Fruit fly (Drosophila melanogaster): Measurements from ENCODE around the gene Antp.

The Antp gene

DNA sequence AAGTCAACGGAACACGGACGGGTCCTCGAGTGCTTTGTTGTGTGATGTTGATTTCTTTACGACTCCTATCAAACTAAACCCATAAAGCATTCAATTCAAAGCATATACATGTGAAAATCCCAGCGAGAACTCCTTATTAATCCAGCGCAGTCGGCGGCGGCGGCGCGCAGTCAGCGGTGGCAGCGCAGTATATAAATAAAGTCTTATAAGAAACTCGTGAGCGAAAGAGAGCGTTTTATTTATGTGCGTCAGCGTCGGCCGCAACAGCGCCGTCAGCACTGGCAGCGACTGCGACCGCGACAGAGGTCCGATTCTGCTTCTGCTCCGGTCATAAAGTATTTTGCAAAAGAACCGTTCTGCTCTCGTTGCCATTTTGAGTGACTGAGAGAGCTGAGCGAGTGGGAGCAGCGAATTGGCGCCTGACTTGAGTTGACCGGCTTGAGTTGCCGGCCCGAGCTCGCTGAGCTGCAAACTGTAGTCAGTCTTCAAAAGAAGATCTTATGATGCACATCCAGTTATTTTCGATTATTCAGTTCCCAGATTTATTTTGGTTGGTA lies at the start of gene Antp:
Antp (minus strand) TSS at position 75 of the 557 bp plus-strand sequence.
- TF ChIP-seq Dll (optimal IDR thresholded peaks at IDR 0.05): peak; percentile 55
- TF ChIP-seq EcR (GFP tag; optimal IDR thresholded peaks at IDR 0.05): no peak
- no peak for TF ChIP-seq psq (optimal IDR thresholded peaks at IDR 0.05)
- no peak for TF ChIP-seq pan (optimal IDR thresholded peaks at IDR 0.05)

DNA sequence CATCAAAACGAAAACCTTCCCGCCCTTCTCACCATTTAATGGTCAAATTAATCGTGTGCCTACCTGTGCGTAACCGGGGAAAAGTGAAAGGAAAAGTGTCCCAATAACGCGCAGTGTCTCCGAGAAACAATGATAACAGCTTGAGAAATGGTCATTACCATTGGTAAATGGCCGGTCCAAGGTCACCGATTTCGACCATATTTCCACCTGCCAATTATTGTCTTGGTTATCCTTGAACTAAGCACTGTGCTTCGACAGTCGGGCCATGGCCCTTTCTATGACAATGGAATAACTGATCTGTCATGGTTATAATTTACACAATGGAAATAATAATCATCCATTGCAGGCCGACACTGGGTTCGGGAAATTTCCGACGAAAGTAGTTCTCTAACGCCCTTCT lies 45.0 kb upstream of the Antp start:
- TF ChIP-seq usp (GFP tag; optimal IDR thresholded peaks at IDR 0.05): no peak
- no peak for TF ChIP-seq CG8478 (optimal IDR thresholded peaks at IDR 0.05)
- TF ChIP-seq pan (optimal IDR thresholded peaks at IDR 0.05): no peak
- TF ChIP-seq psq (optimal IDR thresholded peaks at IDR 0.05): no peak
- TF ChIP-seq Dll (optimal IDR thresholded peaks at IDR 0.05): no peak
- TF ChIP-seq EcR (GFP tag; optimal IDR thresholded peaks at IDR 0.05): no peak

DNA sequence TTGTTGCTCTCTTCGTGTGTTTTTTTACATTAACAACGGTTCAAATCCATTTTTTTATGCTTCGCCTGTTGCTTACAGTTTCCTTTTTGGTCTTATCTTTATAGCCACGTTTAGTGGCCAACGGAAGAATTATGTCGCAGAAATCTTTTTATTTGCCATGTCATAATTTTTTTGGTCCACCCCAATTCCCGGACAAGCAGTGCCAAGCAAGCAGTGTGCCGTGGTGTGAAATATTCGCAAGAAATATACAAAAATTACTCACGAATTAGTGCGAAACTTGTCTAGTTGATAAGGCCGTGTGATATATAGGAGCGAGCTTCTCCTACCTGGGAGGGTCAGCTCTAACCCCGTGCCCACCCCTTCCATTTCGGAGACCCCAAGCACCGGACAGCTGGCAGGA lies 41.9 kb upstream of the Antp start:
- no peak for TF ChIP-seq psq (optimal IDR thresholded peaks at IDR 0.05)
- TF ChIP-seq EcR (GFP tag; optimal IDR thresholded peaks at IDR 0.05): no peak
- no peak for TF ChIP-seq CG8478 (optimal IDR thresholded peaks at IDR 0.05)

DNA sequence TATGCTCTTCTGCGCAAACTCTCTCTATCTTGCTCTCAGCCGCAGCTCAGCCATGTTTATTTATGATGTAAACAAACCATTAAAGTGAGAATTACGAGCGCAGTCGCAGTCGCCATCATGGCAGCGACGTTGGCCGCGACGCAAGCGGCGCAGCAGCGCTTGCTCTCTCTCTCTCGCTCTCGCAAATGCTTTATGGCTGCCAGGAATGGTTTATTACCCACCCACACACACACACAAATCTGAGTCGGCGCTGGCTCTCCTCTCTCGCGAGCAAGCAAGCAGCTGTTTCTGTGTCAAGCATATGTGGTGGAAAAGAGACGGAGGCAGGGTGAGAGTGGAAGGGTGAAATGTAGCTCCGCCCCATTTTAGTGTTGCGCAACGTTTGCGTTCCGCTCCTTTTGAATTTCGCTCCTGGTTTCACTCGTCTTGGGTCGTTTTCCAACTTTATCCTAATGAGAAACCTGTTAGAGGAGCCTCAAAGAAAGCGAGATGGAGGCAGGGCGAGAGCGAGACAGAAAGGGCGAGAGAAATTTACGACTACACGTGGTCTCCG lies 38.3 kb upstream of the Antp start:
- TF ChIP-seq Dll (optimal IDR thresholded peaks at IDR 0.05): peak; percentile 85
- TF ChIP-seq pan (optimal IDR thresholded peaks at IDR 0.05): no peak

DNA sequence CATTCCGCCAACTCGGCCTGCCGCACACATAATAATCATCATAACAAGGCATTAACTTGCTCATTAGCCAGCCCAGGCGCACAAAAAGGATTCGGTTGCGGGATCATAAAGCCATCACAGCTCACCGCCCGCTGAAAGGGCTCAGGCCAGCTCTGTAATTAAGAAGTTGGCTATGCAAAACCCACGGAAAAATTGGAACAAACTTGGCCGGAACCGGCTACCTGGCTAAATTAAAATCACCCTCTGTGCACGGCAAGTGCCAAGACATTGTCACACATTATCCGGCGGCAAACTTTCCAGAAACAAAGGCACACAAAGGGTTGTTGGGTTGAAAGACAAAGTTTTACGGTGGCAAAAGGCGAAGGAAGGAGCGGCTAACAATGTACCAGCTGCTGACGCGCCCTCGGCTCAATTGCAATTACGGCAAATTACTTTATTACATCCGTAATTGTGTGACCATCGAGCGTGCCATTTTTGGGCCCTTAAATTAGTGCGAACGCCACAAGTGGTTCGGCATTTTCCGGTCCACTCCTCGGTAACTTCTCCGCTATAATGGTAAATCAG lies 36.8 kb upstream of the Antp start:
- no peak for TF ChIP-seq Dll (optimal IDR thresholded peaks at IDR 0.05)
- TF ChIP-seq psq (optimal IDR thresholded peaks at IDR 0.05): no peak
- TF ChIP-seq usp (GFP tag; optimal IDR thresholded peaks at IDR 0.05): no peak
- no peak for TF ChIP-seq pan (optimal IDR thresholded peaks at IDR 0.05)
- no peak for TF ChIP-seq EcR (GFP tag; optimal IDR thresholded peaks at IDR 0.05)
- no peak for TF ChIP-seq CG8478 (optimal IDR thresholded peaks at IDR 0.05)

dm6 chr3R:7034440-7034839 lies 35.4 kb upstream of the Antp start:
- TF ChIP-seq Dll (optimal IDR thresholded peaks at IDR 0.05) (no peak), usp (GFP tag; optimal IDR thresholded peaks at IDR 0.05) (no peak), psq (optimal IDR thresholded peaks at IDR 0.05) (no peak), EcR (GFP tag; optimal IDR thresholded peaks at IDR 0.05) (no peak), CG8478 (optimal IDR thresholded peaks at IDR 0.05) (no peak), pan (optimal IDR thresholded peaks at IDR 0.05) (no peak)

- no peak for TF ChIP-seq psq (optimal IDR thresholded peaks at IDR 0.05)
- no peak for TF ChIP-seq pan (optimal IDR thresholded peaks at IDR 0.05)
- no peak for TF ChIP-seq Dll (optimal IDR thresholded peaks at IDR 0.05)
- no peak for TF ChIP-seq EcR (GFP tag; optimal IDR thresholded peaks at IDR 0.05)
- no peak for TF ChIP-seq CG8478 (optimal IDR thresholded peaks at IDR 0.05)
- TF ChIP-seq usp (GFP tag; optimal IDR thresholded peaks at IDR 0.05): no peak
Observed at dm6 chr3R:7033707-7034106, 34.7 kb upstream of the Antp start.

DNA sequence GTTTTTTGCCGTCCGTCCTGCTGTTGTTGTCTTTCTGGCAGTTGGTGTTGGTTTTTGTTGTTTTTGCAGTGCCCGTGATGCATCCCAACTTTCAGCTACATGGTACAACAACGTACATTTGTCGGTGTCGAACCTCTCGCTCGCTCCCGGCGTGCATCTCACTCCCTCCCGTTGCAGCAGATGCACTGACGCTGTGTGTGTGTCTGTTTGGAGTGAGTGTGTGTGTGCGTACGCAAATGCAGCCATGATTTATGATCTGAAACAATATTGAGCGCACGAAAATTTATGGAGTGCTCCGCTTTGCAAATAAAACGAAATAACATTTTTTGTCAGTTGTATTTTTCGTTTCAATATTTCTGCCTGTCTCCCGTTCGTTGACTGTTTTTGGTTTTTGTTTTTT lies 32.5 kb upstream of the Antp start:
- TF ChIP-seq CG8478 (optimal IDR thresholded peaks at IDR 0.05) (no peak), Dll (optimal IDR thresholded peaks at IDR 0.05) (no peak), EcR (GFP tag; optimal IDR thresholded peaks at IDR 0.05) (no peak), usp (GFP tag; optimal IDR thresholded peaks at IDR 0.05) (no peak), pan (optimal IDR thresholded peaks at IDR 0.05) (no peak), psq (optimal IDR thresholded peaks at IDR 0.05) (no peak)

DNA sequence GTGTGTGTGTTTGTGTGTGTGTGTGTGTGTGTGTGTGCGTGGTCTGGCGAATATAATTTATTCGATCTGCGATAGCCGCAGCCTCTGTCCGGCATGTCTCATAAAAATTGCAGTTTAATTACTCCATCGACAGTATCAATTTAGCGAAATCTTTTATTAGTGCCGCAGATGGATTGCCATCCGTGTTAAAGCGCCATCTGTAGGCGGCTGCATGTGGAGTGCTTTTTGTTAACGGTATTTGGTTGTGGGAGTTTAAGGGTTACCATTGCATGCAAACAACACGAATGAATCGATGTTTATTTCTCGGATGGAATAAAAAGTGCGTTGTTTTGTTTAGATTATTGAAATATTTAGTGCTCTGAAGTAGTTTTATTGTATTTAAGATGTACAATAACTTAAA lies 30.4 kb upstream of the Antp start:
- TF ChIP-seq Dll (optimal IDR thresholded peaks at IDR 0.05) (no peak), CG8478 (optimal IDR thresholded peaks at IDR 0.05) (no peak), psq (optimal IDR thresholded peaks at IDR 0.05) (no peak), EcR (GFP tag; optimal IDR thresholded peaks at IDR 0.05) (no peak), pan (optimal IDR thresholded peaks at IDR 0.05) (no peak), usp (GFP tag; optimal IDR thresholded peaks at IDR 0.05) (no peak)

DNA sequence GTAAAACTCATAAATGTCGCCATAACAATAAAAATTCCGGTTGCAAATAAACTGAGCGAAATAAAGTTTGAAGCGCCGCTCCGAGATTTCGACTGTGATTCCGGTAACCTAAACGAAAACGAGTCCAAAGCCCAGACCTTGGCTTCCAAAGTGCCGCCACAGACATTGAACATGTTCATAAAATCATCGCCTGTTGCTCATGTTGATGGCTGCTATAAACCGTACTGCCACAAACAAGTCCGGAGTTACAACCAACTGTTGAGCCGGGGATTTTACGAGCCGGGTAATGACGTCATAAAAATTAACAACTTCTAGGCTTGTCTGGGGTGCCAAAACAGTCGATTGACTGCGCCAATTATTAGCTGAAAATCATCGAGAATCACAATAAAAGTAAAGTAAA lies 29.5 kb upstream of the Antp start:
- no peak for TF ChIP-seq EcR (GFP tag; optimal IDR thresholded peaks at IDR 0.05)
- TF ChIP-seq pan (optimal IDR thresholded peaks at IDR 0.05): no peak
- TF ChIP-seq psq (optimal IDR thresholded peaks at IDR 0.05): no peak
- TF ChIP-seq CG8478 (optimal IDR thresholded peaks at IDR 0.05): no peak
- TF ChIP-seq usp (GFP tag; optimal IDR thresholded peaks at IDR 0.05): no peak
- TF ChIP-seq Dll (optimal IDR thresholded peaks at IDR 0.05): no peak

DNA sequence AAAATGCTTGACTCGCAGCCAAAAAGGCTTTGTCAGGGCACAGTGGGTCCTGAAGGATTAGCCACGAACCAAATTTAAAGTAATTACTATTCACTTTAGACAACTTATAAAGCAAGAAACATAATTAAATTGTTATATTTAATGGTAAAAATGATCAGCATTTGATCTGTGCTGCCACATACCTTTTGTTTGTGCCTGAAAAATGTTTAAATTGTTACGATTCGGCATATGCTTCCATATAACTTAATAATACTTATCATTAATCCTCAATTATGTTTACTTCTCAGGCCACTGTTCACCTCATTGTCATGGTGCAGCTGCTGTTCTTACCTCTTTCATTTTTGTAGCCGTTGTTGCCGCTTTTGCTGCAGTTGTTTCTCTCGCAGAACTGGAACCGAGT lies 26.2 kb upstream of the Antp start:
- TF ChIP-seq Dll (optimal IDR thresholded peaks at IDR 0.05) (no peak), psq (optimal IDR thresholded peaks at IDR 0.05) (no peak), usp (GFP tag; optimal IDR thresholded peaks at IDR 0.05) (no peak), CG8478 (optimal IDR thresholded peaks at IDR 0.05) (no peak), EcR (GFP tag; optimal IDR thresholded peaks at IDR 0.05) (no peak), pan (optimal IDR thresholded peaks at IDR 0.05) (no peak)

- TF ChIP-seq CG8478 (optimal IDR thresholded peaks at IDR 0.05) (no peak), psq (optimal IDR thresholded peaks at IDR 0.05) (no peak), pan (optimal IDR thresholded peaks at IDR 0.05) (no peak), EcR (GFP tag; optimal IDR thresholded peaks at IDR 0.05) (no peak), Dll (optimal IDR thresholded peaks at IDR 0.05) (no peak), usp (GFP tag; optimal IDR thresholded peaks at IDR 0.05) (no peak)
Observed at dm6 chr3R:7024574-7024973, 25.5 kb upstream of the Antp start.

dm6 chr3R:7011031-7011565 lies 12.1 kb upstream of the Antp start:
- no peak for TF ChIP-seq Dll (optimal IDR thresholded peaks at IDR 0.05)
- TF ChIP-seq EcR (GFP tag; optimal IDR thresholded peaks at IDR 0.05): no peak
- TF ChIP-seq pan (optimal IDR thresholded peaks at IDR 0.05): no peak

Measured in whole organism.